Fruit fly (Drosophila melanogaster) whole organism, embryonic: Measurements from ENCODE around the gene RpS12.

Source experiments
- CG15011 ChIP-seq: fragments of 200-800 bp; sonication (Bioruptor generic); optimal IDR thresholded peaks from 3 replicates; lab custom pipeline; 2018; ENCODE audit warnings: missing biosample characterization, mild to moderate bottlenecking, missing genetic modification characterization
- CG8478 ChIP-seq: fragments of >200 bp; optimal IDR thresholded peaks from 2 replicates; lab custom pipeline; 2018
- Hey ChIP-seq: fragments of 200-800 bp; sonication (Bioruptor generic); optimal IDR thresholded peaks from 3 replicates; lab custom pipeline; 2018; ENCODE audit warnings: missing biosample characterization, mild to moderate bottlenecking, missing genetic modification characterization
- Sin3A ChIP-seq: fragments of >200 bp; optimal IDR thresholded peaks from 2 replicates; lab custom pipeline; 2018
- psq ChIP-seq: fragments of 200-800 bp; sonication (Bioruptor generic); optimal IDR thresholded peaks from 2 replicates; lab custom pipeline; 2017; ENCODE audit warnings: missing biosample characterization, missing genetic modification characterization

DNA sequence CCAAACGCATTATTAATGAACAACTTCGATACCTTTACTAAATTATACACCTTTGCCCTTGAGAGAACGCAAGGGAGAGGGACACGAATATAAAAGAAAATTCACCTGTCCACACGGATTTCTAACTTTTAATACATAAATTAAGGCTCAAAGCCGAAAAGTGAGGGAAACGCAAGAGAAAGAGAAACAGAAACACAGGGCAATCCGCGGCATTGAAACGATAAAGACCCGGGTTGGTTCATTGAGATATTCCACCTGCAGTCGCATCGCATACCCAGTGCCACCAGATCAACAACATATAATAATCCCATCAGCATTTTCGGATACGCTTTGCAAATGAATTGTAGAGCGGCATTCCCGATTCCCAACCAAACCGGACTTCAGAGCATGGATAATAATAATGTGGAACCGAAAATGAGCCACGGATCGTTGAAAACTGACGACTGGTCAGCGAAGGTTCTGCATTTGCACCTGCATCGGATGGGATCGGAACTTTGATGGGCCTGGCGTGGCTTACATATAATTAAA lies 27.6 kb downstream of the RpS12 start:
- TF ChIP-seq Sin3A (lab: Kevin White, UChicago) (no peak), CG8478 (no peak), psq (GFP tag; lab: Kevin White, UChicago) (no peak), CG15011 (GFP tag; lab: Kevin White, UChicago) (no peak), Hey (no peak)
